Worm (Caenorhabditis elegans): Measurements from ENCODE around the gene mig-23.
A peak's percentile ranks its signal among the peaks of the same experiment; 100 is the strongest.

Gene mig-23

ce11 chrX:5982799-5983198 lies 34.1 kb upstream of the mig-23 start:
- no peak for TF ChIP-seq nhr-237 (tag; optimal IDR thresholded peaks at IDR 0.05)
- TF ChIP-seq flh-1 (GFP tag; optimal IDR thresholded peaks at IDR 0.05): no peak
- no peak for TF ChIP-seq lin-32 (GFP tag; optimal IDR thresholded peaks at IDR 0.05)
- TF ChIP-seq tbx-8 (GFP tag; optimal IDR thresholded peaks at IDR 0.05): no peak
- TF ChIP-seq lsy-2 (tag; optimal IDR thresholded peaks at IDR 0.05): no peak
- TF ChIP-seq ceh-39 (tag; optimal IDR thresholded peaks at IDR 0.05): no peak
- TF ChIP-seq ces-1 (GFP tag; optimal IDR thresholded peaks at IDR 0.05): no peak
- no peak for TF ChIP-seq unc-120 (tag; optimal IDR thresholded peaks at IDR 0.05; ENCODE audit: poor library complexity, severe bottlenecking)
- TF ChIP-seq hlh-1 (tag; optimal IDR thresholded peaks at IDR 0.05): no peak
- no peak for TF ChIP-seq drap-1 (GFP tag; optimal IDR thresholded peaks at IDR 0.05)
- no peak for TF ChIP-seq unc-62 (GFP tag; optimal IDR thresholded peaks at IDR 0.05)
- TF ChIP-seq ham-2 (GFP tag; optimal IDR thresholded peaks at IDR 0.05): no peak
- no peak for TF ChIP-seq nhr-28 (tag; optimal IDR thresholded peaks at IDR 0.05)
- TF ChIP-seq mls-2 (tag; optimal IDR thresholded peaks at IDR 0.05): no peak
- no peak for TF ChIP-seq sptf-1 (tag; optimal IDR thresholded peaks at IDR 0.05)

- TF ChIP-seq ces-1 (GFP tag; optimal IDR thresholded peaks at IDR 0.05) (peak; percentile 37), mep-1 (tag; optimal IDR thresholded peaks at IDR 0.05) (peak; percentile 40), blmp-1 (tag; optimal IDR thresholded peaks at IDR 0.05) (no peak)
Measured at ce11 chrX:5981698-5982097, 33.0 kb upstream of the mig-23 start.

ce11 chrX:5977754-5978153 lies 29.1 kb upstream of the mig-23 start, which contains the start of gene kin-2:
Gene kin-2 (minus strand): TSS chrX:5977854.
- TF ChIP-seq flh-1 (GFP tag; optimal IDR thresholded peaks at IDR 0.05): no peak
- no peak for TF ChIP-seq elt-3 (tag; optimal IDR thresholded peaks at IDR 0.05)
- no peak for TF ChIP-seq hlh-1 (tag; optimal IDR thresholded peaks at IDR 0.05)
- TF ChIP-seq unc-62 (GFP tag; optimal IDR thresholded peaks at IDR 0.05): no peak
- no peak for TF ChIP-seq lin-32 (GFP tag; optimal IDR thresholded peaks at IDR 0.05)
- TF ChIP-seq unc-120 (tag; optimal IDR thresholded peaks at IDR 0.05; ENCODE audit: poor library complexity, severe bottlenecking): no peak
- TF ChIP-seq mls-2 (tag; optimal IDR thresholded peaks at IDR 0.05): no peak
- no peak for TF ChIP-seq ceh-39 (tag; optimal IDR thresholded peaks at IDR 0.05)
- TF ChIP-seq zip-8 (tag; optimal IDR thresholded peaks at IDR 0.05): no peak
- no peak for TF ChIP-seq bed-3 (GFP tag; optimal IDR thresholded peaks at IDR 0.05)
- no peak for TF ChIP-seq unc-39 (tag; optimal IDR thresholded peaks at IDR 0.05)
- no peak for TF ChIP-seq sptf-1 (tag; optimal IDR thresholded peaks at IDR 0.05)
- no peak for TF ChIP-seq drap-1 (GFP tag; optimal IDR thresholded peaks at IDR 0.05)
- no peak for TF ChIP-seq nhr-28 (tag; optimal IDR thresholded peaks at IDR 0.05)
- no peak for TF ChIP-seq lsy-2 (tag; optimal IDR thresholded peaks at IDR 0.05)
- no peak for TF ChIP-seq M03D4.4 (tag; optimal IDR thresholded peaks at IDR 0.05)
- no peak for TF ChIP-seq cnd-1 (tag; optimal IDR thresholded peaks at IDR 0.05)
- TF ChIP-seq blmp-1 (tag; optimal IDR thresholded peaks at IDR 0.05): no peak

- TF ChIP-seq ces-1 (GFP tag; optimal IDR thresholded peaks at IDR 0.05) (peak; percentile 67), M03D4.4 (tag; optimal IDR thresholded peaks at IDR 0.05) (no peak), ztf-11 (tag; optimal IDR thresholded peaks at IDR 0.05) (no peak), mab-5 (tag; optimal IDR thresholded peaks at IDR 0.05) (no peak), unc-39 (tag; optimal IDR thresholded peaks at IDR 0.05) (no peak), drap-1 (GFP tag; optimal IDR thresholded peaks at IDR 0.05) (no peak), hlh-1 (tag; optimal IDR thresholded peaks at IDR 0.05) (no peak), bed-3 (GFP tag; optimal IDR thresholded peaks at IDR 0.05) (no peak), unc-62 (GFP tag; optimal IDR thresholded peaks at IDR 0.05) (peak; percentile 5), cnd-1 (tag; optimal IDR thresholded peaks at IDR 0.05) (no peak), snpc-4 (tag; optimal IDR thresholded peaks at IDR 0.05) (no peak), nhr-28 (tag; optimal IDR thresholded peaks at IDR 0.05) (no peak), ceh-83 (GFP tag; optimal IDR thresholded peaks at IDR 0.05) (no peak), unc-120 (tag; optimal IDR thresholded peaks at IDR 0.05; ENCODE audit: poor library complexity, severe bottlenecking) (peak; percentile 83), nhr-76 (tag; optimal IDR thresholded peaks at IDR 0.05) (no peak)
Measured at ce11 chrX:5976206-5976960, 27.7 kb upstream of the mig-23 start.

ce11 chrX:5975726-5976125 lies 27.1 kb upstream of the mig-23 start:
- no peak for TF ChIP-seq zip-8 (tag; optimal IDR thresholded peaks at IDR 0.05)
- TF ChIP-seq drap-1 (GFP tag; optimal IDR thresholded peaks at IDR 0.05): no peak
- no peak for TF ChIP-seq M03D4.4 (tag; optimal IDR thresholded peaks at IDR 0.05)
- TF ChIP-seq nhr-76 (tag; optimal IDR thresholded peaks at IDR 0.05): no peak
- no peak for TF ChIP-seq ceh-83 (GFP tag; optimal IDR thresholded peaks at IDR 0.05)
- TF ChIP-seq lsy-2 (tag; optimal IDR thresholded peaks at IDR 0.05): no peak
- no peak for TF ChIP-seq sem-2 (GFP tag; optimal IDR thresholded peaks at IDR 0.05)
- TF ChIP-seq nhr-28 (tag; optimal IDR thresholded peaks at IDR 0.05): no peak
- no peak for TF ChIP-seq unc-120 (tag; optimal IDR thresholded peaks at IDR 0.05; ENCODE audit: poor library complexity, severe bottlenecking)
- no peak for TF ChIP-seq pha-4 (tag; optimal IDR thresholded peaks at IDR 0.05)
- TF ChIP-seq lin-13 (tag; optimal IDR thresholded peaks at IDR 0.05): no peak
- no peak for TF ChIP-seq nhr-12 (tag; optimal IDR thresholded peaks at IDR 0.05)
- TF ChIP-seq blmp-1 (tag; optimal IDR thresholded peaks at IDR 0.05): no peak
- TF ChIP-seq unc-62 (GFP tag; optimal IDR thresholded peaks at IDR 0.05): no peak
- no peak for TF ChIP-seq elt-1 (tag; optimal IDR thresholded peaks at IDR 0.05; ENCODE audit: borderline replicate concordance, insufficient read depth)
- no peak for TF ChIP-seq sptf-1 (tag; optimal IDR thresholded peaks at IDR 0.05)
- TF ChIP-seq ceh-39 (tag; optimal IDR thresholded peaks at IDR 0.05): no peak
